Worm (Caenorhabditis elegans) whole organism, early embryonic: ENCODE results near the gene F53E10.6.
"Not testable (repeated sequence)": the region's sequence is repeated elsewhere in the genome, so short reads cannot be mapped to it uniquely, and the experiment has no call there.

Experiments
- B0310.2 ChIP-seq: sonication (generic microtip); optimal IDR thresholded peaks from 2 replicates; lab custom pipeline; 2016; ENCODE audit warnings: mild to moderate bottlenecking, missing genetic modification characterization, missing compliant biosample characterization
- F13C5.2 ChIP-seq: sonication (generic microtip); optimal IDR thresholded peaks from 2 replicates; lab custom pipeline; 2017; ENCODE audit warnings: mild to moderate bottlenecking, missing genetic modification characterization, inconsistent platforms, missing compliant biosample characterization
- aly-1 ChIP-seq: sonication (generic microtip); optimal IDR thresholded peaks from 2 replicates; lab custom pipeline; 2016; ENCODE audit warnings: missing genetic modification characterization, missing compliant biosample characterization
- ama-1 ChIP-seq: fragments of 150-350 bp; optimal IDR thresholded peaks from 2 replicates; lab custom pipeline; 2014
- ceh-13 ChIP-seq: fragments of 200-800 bp; sonication (Bioruptor generic); optimal IDR thresholded peaks from 2 replicates; lab custom pipeline; 2018; ENCODE audit warnings: mild to moderate bottlenecking, missing genetic modification characterization, missing compliant biosample characterization
- ceh-36 ChIP-seq: sonication (generic microtip); optimal IDR thresholded peaks from 2 replicates; lab custom pipeline; 2016; ENCODE audit warnings: missing genetic modification characterization, inconsistent platforms, missing compliant biosample characterization
- ets-7 ChIP-seq: sonication (generic microtip); optimal IDR thresholded peaks from 2 replicates; lab custom pipeline; 2016; ENCODE audit warnings: missing genotype, missing genetic modification characterization, missing compliant biosample characterization
- flt-1 ChIP-seq: fragments of 200-800 bp; sonication (Bioruptor generic); IDR thresholded peaks from 2 replicates; pipeline ENCODE4 v1.3.6; 2022; ENCODE audit warnings: missing genetic modification characterization, missing compliant biosample characterization
- hmbx-1 ChIP-seq: sonication (generic microtip); optimal IDR thresholded peaks from 2 replicates; lab custom pipeline; 2016; ENCODE audit warnings: mild to moderate bottlenecking, missing genetic modification characterization, missing compliant biosample characterization
- hmg-4 ChIP-seq: fragments of 200-800 bp; sonication (Bioruptor generic); optimal IDR thresholded peaks from 2 replicates; lab custom pipeline; 2018; ENCODE audit warnings: mild to moderate bottlenecking, missing genetic modification characterization, missing compliant biosample characterization
- hnd-1 ChIP-seq: sonication (generic microtip); optimal IDR thresholded peaks from 2 replicates; lab custom pipeline; 2016; ENCODE audit warnings: missing genetic modification characterization, missing compliant biosample characterization
- pes-1 ChIP-seq: fragments of 200-800 bp; sonication (Bioruptor generic); IDR thresholded peaks from 2 replicates; pipeline ENCODE4 v1.3.6; 2022; ENCODE audit warnings: missing genetic modification reagents, missing genetic modification characterization, missing compliant biosample characterization
- scrt-1 ChIP-seq: fragments of 200-800 bp; sonication (Bioruptor generic); IDR thresholded peaks from 2 replicates; pipeline ENCODE4 v1.3.6; 2022; ENCODE audit warnings: missing genetic modification characterization, missing compliant biosample characterization
- sea-1 ChIP-seq: fragments of 200-800 bp; sonication (Bioruptor generic); conservative IDR thresholded peaks from 2 replicates; pipeline ENCODE4 v1.3.6; 2022; ENCODE audit warnings: missing genetic modification characterization, missing compliant biosample characterization
- tbx-11 ChIP-seq: fragments of 200-800 bp; sonication (Bioruptor generic); IDR thresholded peaks from 2 replicates; pipeline ENCODE4 v1.3.6; 2022; ENCODE audit warnings: missing genetic modification characterization, missing compliant biosample characterization
- tbx-37 ChIP-seq: fragments of 200-800 bp; sonication (Bioruptor generic); conservative IDR thresholded peaks from 2 replicates; pipeline ENCODE4 v1.3.6; 2022; ENCODE audit warnings: missing genetic modification reagents, missing genetic modification characterization, missing compliant biosample characterization
- tra-4 ChIP-seq: sonication (generic microtip); optimal IDR thresholded peaks from 2 replicates; lab custom pipeline; 2017; ENCODE audit warnings: missing genetic modification characterization, missing compliant biosample characterization

The F53E10.6 gene

ce11 chrV:2600543-2600942 lies 2.3 kb downstream of the F53E10.6 start:
- peak; percentile 4 for TF ChIP-seq F13C5.2 (tag; lab: Kevin White, UChicago)
- TF ChIP-seq pes-1 (GFP tag; lab: Robert Waterston, UW): peak; percentile 52; the same call in 1 of the 2 replicates
- TF ChIP-seq scrt-1 (GFP tag; lab: Robert Waterston, UW): no peak
- 0 out of 2 replicates have a peak, but pooled peaks have one; percentile 18 for TF ChIP-seq tbx-11 (GFP tag; lab: Robert Waterston, UW)
- TF ChIP-seq hmg-4: no peak

- not testable (repeated sequence) for TF ChIP-seq ceh-36 (tag; lab: Kevin White, UChicago); flt-1; ets-7 (tag; lab: Kevin White, UChicago)
Measured at ce11 chrV:2598830-2599229, 4.0 kb downstream of the F53E10.6 start, which contains the start of gene F53E10.5. Gene F53E10.5, minus strand, starts transcription at chrV:2598930.

ce11 chrV:2595720-2596119 lies 7.1 kb downstream of the F53E10.6 start:
- TF ChIP-seq ceh-13 (GFP tag; lab: Kevin White, UChicago): no peak
- TF ChIP-seq hmbx-1 (tag; lab: Kevin White, UChicago): no peak
- no peak for TF ChIP-seq ama-1
- TF ChIP-seq hnd-1 (tag; lab: Kevin White, UChicago): no peak
- no peak for TF ChIP-seq tbx-11 (GFP tag; lab: Robert Waterston, UW)
- no peak for TF ChIP-seq tra-4
- no peak for TF ChIP-seq ets-7 (tag; lab: Kevin White, UChicago)
- TF ChIP-seq flt-1: no peak
- no peak for TF ChIP-seq B0310.2 (tag; lab: Kevin White, UChicago)
- no peak for TF ChIP-seq sea-1 (GFP tag; lab: Robert Waterston, UW)
- no peak for TF ChIP-seq scrt-1 (GFP tag; lab: Robert Waterston, UW)
- TF ChIP-seq F13C5.2 (tag; lab: Kevin White, UChicago): no peak
- no peak for TF ChIP-seq ceh-36 (tag; lab: Kevin White, UChicago)

- TF ChIP-seq ama-1: no peak
Measured at ce11 chrV:2592173-2592676, 10.6 kb downstream of the F53E10.6 start, which contains the start of gene irg-3. Gene irg-3, plus strand, starts transcription at chrV:2592591.

- TF ChIP-seq hmbx-1 (tag; lab: Kevin White, UChicago) (no peak), flt-1 (no peak), sea-1 (GFP tag; lab: Robert Waterston, UW) (no peak), tbx-37 (GFP tag; lab: Robert Waterston, UW) (no peak), tbx-11 (GFP tag; lab: Robert Waterston, UW) (no peak), ceh-13 (GFP tag; lab: Kevin White, UChicago) (no peak), tra-4 (no peak)
Measured at ce11 chrV:2589834-2590233, 13.0 kb downstream of the F53E10.6 start.

- TF ChIP-seq aly-1 (tag; lab: Kevin White, UChicago): no peak
- TF ChIP-seq B0310.2 (tag; lab: Kevin White, UChicago): no peak
- TF ChIP-seq hmg-4: no peak
- no peak for TF ChIP-seq F13C5.2 (tag; lab: Kevin White, UChicago)
- TF ChIP-seq scrt-1 (GFP tag; lab: Robert Waterston, UW): no peak
- no peak for TF ChIP-seq ceh-36 (tag; lab: Kevin White, UChicago)
- no peak for TF ChIP-seq flt-1
- TF ChIP-seq tbx-11 (GFP tag; lab: Robert Waterston, UW): no peak
- TF ChIP-seq tra-4: no peak
- no peak for TF ChIP-seq pes-1 (GFP tag; lab: Robert Waterston, UW)
- TF ChIP-seq ets-7 (tag; lab: Kevin White, UChicago): no peak
- no peak for TF ChIP-seq hnd-1 (tag; lab: Kevin White, UChicago)
- no peak for TF ChIP-seq sea-1 (GFP tag; lab: Robert Waterston, UW)
- TF ChIP-seq ceh-13 (GFP tag; lab: Kevin White, UChicago): no peak
- no peak for TF ChIP-seq hmbx-1 (tag; lab: Kevin White, UChicago)
- TF ChIP-seq ama-1: no peak
Measured at ce11 chrV:2585727-2586126, 17.1 kb downstream of the F53E10.6 start, which contains the start of gene C29G2.6. Gene C29G2.6, minus strand, starts transcription at chrV:2585908.

ce11 chrV:2580598-2580997 lies 22.3 kb downstream of the F53E10.6 start, which contains the start of gene C29G2.3:
Gene C29G2.3, plus strand, starts transcription at chrV:2580898.
- TF ChIP-seq aly-1 (tag; lab: Kevin White, UChicago) (no peak), tbx-37 (GFP tag; lab: Robert Waterston, UW) (no peak), ceh-36 (tag; lab: Kevin White, UChicago) (no peak), flt-1 (no peak), ceh-13 (GFP tag; lab: Kevin White, UChicago) (no peak), F13C5.2 (tag; lab: Kevin White, UChicago) (no peak), tbx-11 (GFP tag; lab: Robert Waterston, UW) (no peak), tra-4 (no peak), sea-1 (GFP tag; lab: Robert Waterston, UW) (no peak), hmg-4 (no peak), ama-1 (no peak), hnd-1 (tag; lab: Kevin White, UChicago) (no peak), hmbx-1 (tag; lab: Kevin White, UChicago) (no peak), pes-1 (GFP tag; lab: Robert Waterston, UW) (no peak), B0310.2 (tag; lab: Kevin White, UChicago) (no peak), scrt-1 (GFP tag; lab: Robert Waterston, UW) (no peak), ets-7 (tag; lab: Kevin White, UChicago) (no peak)

ce11 chrV:2577603-2578002 lies 25.3 kb downstream of the F53E10.6 start, which contains the start of gene srt-4:
Gene srt-4, plus strand, starts transcription at chrV:2577903.
- TF ChIP-seq sea-1 (GFP tag; lab: Robert Waterston, UW) (no peak), ceh-36 (tag; lab: Kevin White, UChicago) (no peak), ets-7 (tag; lab: Kevin White, UChicago) (no peak), scrt-1 (GFP tag; lab: Robert Waterston, UW) (no peak), aly-1 (tag; lab: Kevin White, UChicago) (no peak), flt-1 (no peak), tra-4 (no peak), hmbx-1 (tag; lab: Kevin White, UChicago) (no peak), hmg-4 (no peak), F13C5.2 (tag; lab: Kevin White, UChicago) (no peak), ama-1 (no peak), hnd-1 (tag; lab: Kevin White, UChicago) (no peak), tbx-11 (GFP tag; lab: Robert Waterston, UW) (no peak), tbx-37 (GFP tag; lab: Robert Waterston, UW) (no peak), B0310.2 (tag; lab: Kevin White, UChicago) (no peak), pes-1 (GFP tag; lab: Robert Waterston, UW) (no peak), ceh-13 (GFP tag; lab: Kevin White, UChicago) (no peak)
